Worm (Caenorhabditis elegans) whole organism, L1 larva: Measurements from ENCODE around the gene K03H1.13.

Experiments
- aha-1 ChIP-seq: fragments of 150-350 bp; optimal IDR thresholded peaks from 2 replicates; lab custom pipeline; 2014; ENCODE audit warnings: missing biosample characterization, missing genetic modification characterization
- ceh-8 ChIP-seq: fragments of 200-800 bp; sonication (Bioruptor generic); optimal IDR thresholded peaks from 2 replicates; lab custom pipeline; 2018; ENCODE audit warnings: mild to moderate bottlenecking, missing genetic modification characterization, moderate library complexity, missing compliant biosample characterization
- lin-13 ChIP-seq: fragments of 150-350 bp; optimal IDR thresholded peaks from 2 replicates; lab custom pipeline; 2014; ENCODE audit warnings: missing biosample characterization, missing genetic modification reagents, missing genetic modification characterization
- lin-15B ChIP-seq: fragments of 150-350 bp; sonication (generic microtip); optimal IDR thresholded peaks from 3 replicates; lab custom pipeline; 2014; ENCODE audit warnings: missing biosample characterization, missing genetic modification characterization
- lin-39 ChIP-seq: fragments of 150-350 bp; optimal IDR thresholded peaks from 2 replicates; lab custom pipeline; 2014; ENCODE audit warnings: missing biosample characterization, missing genetic modification reagents, missing genetic modification characterization
- mdl-1 ChIP-seq, 2 experiments: fragments of 150-350 bp; optimal IDR thresholded peaks; 2 replicates each; lab custom pipeline; 2014 to 2017; ENCODE audit warnings: missing biosample characterization in 2 of 2, missing genetic modification characterization in 2 of 2, inconsistent platforms in 1 of 2
- mep-1 ChIP-seq: fragments of 150-350 bp; optimal IDR thresholded peaks from 2 replicates; lab custom pipeline; 2014; ENCODE audit warnings: missing biosample characterization, missing genetic modification characterization
- nhr-11 ChIP-seq: fragments of 150-350 bp; optimal IDR thresholded peaks from 2 replicates; lab custom pipeline; 2014; ENCODE audit warnings: missing biosample characterization, missing genetic modification characterization
- nhr-237 ChIP-seq: fragments of 150-350 bp; optimal IDR thresholded peaks from 2 replicates; lab custom pipeline; 2014; ENCODE audit warnings: missing biosample characterization, missing genetic modification characterization
- skn-1 ChIP-seq: fragments of 150-350 bp; optimal IDR thresholded peaks from 2 replicates; lab custom pipeline; 2014; ENCODE audit warnings: missing biosample characterization, missing genetic modification characterization
- snpc-4 ChIP-seq: fragments of 150-350 bp; optimal IDR thresholded peaks from 2 replicates; lab custom pipeline; 2014; ENCODE audit warnings: missing biosample characterization, missing genetic modification characterization
- tbx-2 ChIP-seq: sonication (generic microtip); optimal IDR thresholded peaks from 2 replicates; lab custom pipeline; 2016; ENCODE audit warnings: missing genetic modification characterization, missing compliant biosample characterization

DNA sequence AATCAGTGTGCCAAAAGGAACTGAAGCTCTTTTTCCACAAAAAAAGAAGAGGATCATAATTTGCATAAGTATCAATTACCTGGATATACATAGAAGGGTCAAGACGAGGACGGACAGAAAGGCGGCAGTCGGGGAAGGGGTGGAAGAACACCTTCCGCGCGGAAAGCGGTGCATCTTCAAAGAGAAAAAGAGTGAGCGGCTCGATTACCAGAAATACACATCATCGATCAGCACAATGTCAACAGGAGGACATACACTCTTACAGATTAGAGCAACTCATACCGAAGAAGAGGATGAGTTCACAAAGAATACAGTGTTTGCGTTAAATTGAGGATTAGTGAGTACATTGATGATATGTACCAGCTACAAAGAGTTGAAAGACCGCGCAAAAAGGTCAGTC is 19.2 kb upstream of the K03H1.13 start:
- no peak for TF ChIP-seq snpc-4
- no peak for TF ChIP-seq tbx-2 (tag; lab: Kevin White, UChicago)
- TF ChIP-seq nhr-237 (tag; lab: Kevin White, UChicago) = no peak
- TF ChIP-seq lin-39 = no peak
- no peak for TF ChIP-seq skn-1 (tag; lab: Kevin White, UChicago)
- no peak for TF ChIP-seq mep-1
- TF ChIP-seq nhr-11 (tag; lab: Kevin White, UChicago) = no peak
- no peak for TF ChIP-seq lin-13 (GFP tag; lab: Kevin White, UChicago)
- no peak for TF ChIP-seq mdl-1 (tag; optimal IDR thresholded peaks at IDR 0.05; lab: Kevin White, UChicago)
- no peak for TF ChIP-seq ceh-8
- TF ChIP-seq lin-15B (tag; lab: Kevin White, UChicago) = no peak
- TF ChIP-seq aha-1 (tag; lab: Kevin White, UChicago) = no peak
